Worm (Caenorhabditis elegans) whole organism, mixed stage, embryonic: Measurements from ENCODE around the gene acl-9.

Experiments
- cnd-1 ChIP-seq: fragments of 200-800 bp; sonication (Bioruptor generic); optimal IDR thresholded peaks from 2 replicates; lab custom pipeline; 2018; ENCODE audit warnings: mild to moderate bottlenecking, missing genetic modification characterization, missing compliant biosample characterization
- elt-1 ChIP-seq: sonication (generic microtip); optimal IDR thresholded peaks from 2 replicates; lab custom pipeline; 2017; ENCODE audit warnings: missing genetic modification characterization, mild to moderate bottlenecking, missing compliant biosample characterization, antibody characterized with exemption, moderate library complexity, borderline replicate concordance; ENCODE audit not compliant: insufficient read depth
- lin-13 ChIP-seq: fragments of 150-350 bp; optimal IDR thresholded peaks from 2 replicates; lab custom pipeline; 2014; ENCODE audit warnings: missing biosample characterization, missing genetic modification characterization
- lin-32 ChIP-seq: fragments of 200-800 bp; sonication (Bioruptor generic); optimal IDR thresholded peaks from 2 replicates; lab custom pipeline; 2018; ENCODE audit warnings: mild to moderate bottlenecking, missing genetic modification characterization, missing compliant biosample characterization
- mab-5 ChIP-seq: fragments of 150-350 bp; optimal IDR thresholded peaks from 2 replicates; lab custom pipeline; 2014; ENCODE audit warnings: missing biosample characterization, missing genetic modification characterization
- mep-1 ChIP-seq: fragments of 150-350 bp; optimal IDR thresholded peaks from 2 replicates; lab custom pipeline; 2017; ENCODE audit warnings: missing biosample characterization, missing genetic modification reagents, missing genetic modification characterization, inconsistent platforms
- nhr-12 ChIP-seq: fragments of 150-350 bp; optimal IDR thresholded peaks from 2 replicates; lab custom pipeline; 2014; ENCODE audit warnings: missing biosample characterization, missing genetic modification characterization
- pha-4 ChIP-seq: fragments of 150-350 bp; optimal IDR thresholded peaks from 2 replicates; lab custom pipeline; 2018; ENCODE audit warnings: missing biosample characterization, missing genetic modification reagents, missing genetic modification characterization
- snpc-4 ChIP-seq: fragments of 150-350 bp; optimal IDR thresholded peaks from 2 replicates; lab custom pipeline; 2014; ENCODE audit warnings: missing biosample characterization, missing genetic modification characterization
- sptf-1 ChIP-seq: sonication (generic microtip); optimal IDR thresholded peaks from 2 replicates; lab custom pipeline; 2017; ENCODE audit warnings: mild to moderate bottlenecking, missing genetic modification characterization, moderate library complexity, missing compliant biosample characterization
- unc-39 ChIP-seq: fragments of 150-350 bp; optimal IDR thresholded peaks from 2 replicates; lab custom pipeline; 2014; ENCODE audit warnings: missing biosample characterization, missing genetic modification characterization
- unc-62 ChIP-seq: fragments of 150-350 bp; optimal IDR thresholded peaks from 2 replicates; lab custom pipeline; 2014; ENCODE audit warnings: missing biosample characterization, missing genetic modification reagents, missing genetic modification characterization
- zip-8 ChIP-seq: fragments of 150-350 bp; optimal IDR thresholded peaks from 2 replicates; lab custom pipeline; 2014; ENCODE audit warnings: missing biosample characterization, missing genetic modification characterization
- ztf-11 ChIP-seq: fragments of 150-350 bp; optimal IDR thresholded peaks from 2 replicates; lab custom pipeline; 2014; ENCODE audit warnings: missing biosample characterization, missing genetic modification characterization

DNA sequence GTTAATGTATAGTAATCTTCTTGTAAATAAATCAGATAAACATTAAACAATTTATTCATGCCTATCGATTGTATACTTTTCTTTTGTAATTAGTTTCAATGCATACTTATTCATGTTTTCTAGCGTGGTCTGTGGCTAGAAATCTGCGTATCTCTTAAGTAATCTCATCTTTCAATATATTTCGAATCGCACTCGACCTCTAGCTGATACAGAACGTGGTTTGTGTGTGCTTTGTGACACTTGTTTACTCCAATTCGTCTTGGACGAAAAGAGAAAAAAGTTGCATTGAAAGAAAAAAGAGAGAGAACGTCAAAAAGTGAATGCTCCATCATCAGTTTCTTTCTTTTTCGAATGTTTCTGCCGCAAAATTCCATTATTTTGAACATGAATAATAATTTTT lies 45.4 kb downstream of the acl-9 start:
- TF ChIP-seq sptf-1 (no peak), unc-62 (GFP tag; lab: Kevin White, UChicago) (no peak), pha-4 (tag; lab: Kevin White, UChicago) (no peak), cnd-1 (tag; lab: Kevin White, UChicago) (no peak), snpc-4 (no peak), mab-5 (no peak), lin-32 (GFP tag; lab: Kevin White, UChicago) (no peak), lin-13 (tag; lab: Kevin White, UChicago) (no peak), unc-39 (tag; lab: Kevin White, UChicago) (no peak), nhr-12 (tag; lab: Kevin White, UChicago) (no peak), mep-1 (tag; lab: Kevin White, UChicago) (no peak), zip-8 (tag; lab: Kevin White, UChicago) (no peak), ztf-11 (tag; lab: Kevin White, UChicago) (no peak), elt-1 (no peak)
